Fruit fly (Drosophila melanogaster) whole organism, adult: ENCODE results near the gene Scox.

Experiments used
- CG11617 ChIP-seq: fragments of 200-800 bp; sonication (Bioruptor generic); optimal IDR thresholded peaks from 2 replicates; lab custom pipeline; 2017; ENCODE audit warnings: mild to moderate bottlenecking, missing biosample characterization, missing genetic modification reagents, missing genetic modification characterization
- CG14711 ChIP-seq: fragments of 200-800 bp; sonication (Bioruptor generic); optimal IDR thresholded peaks from 2 replicates; lab custom pipeline; 2018; ENCODE audit warnings: missing biosample characterization, mild to moderate bottlenecking, missing genetic modification characterization, moderate library complexity
- CG1620 ChIP-seq: fragments of 200-800 bp; sonication (Bioruptor generic); optimal IDR thresholded peaks from 2 replicates; lab custom pipeline; 2016; ENCODE audit warnings: missing biosample characterization, missing genetic modification characterization
- CG33017 ChIP-seq: fragments of 200-800 bp; sonication (Bioruptor generic); optimal IDR thresholded peaks from 2 replicates; lab custom pipeline; 2018; ENCODE audit warnings: missing biosample characterization, mild to moderate bottlenecking, missing genetic modification characterization, moderate library complexity
- CG7045 ChIP-seq: fragments of 200-800 bp; sonication (Bioruptor generic); optimal IDR thresholded peaks from 2 replicates; lab custom pipeline; 2017; ENCODE audit warnings: missing biosample characterization, mild to moderate bottlenecking, missing genetic modification characterization
- CG7101 ChIP-seq: fragments of 200-800 bp; sonication (Bioruptor generic); optimal IDR thresholded peaks from 2 replicates; lab custom pipeline; 2018; ENCODE audit warnings: missing biosample characterization, mild to moderate bottlenecking, missing genetic modification characterization, moderate library complexity
- Clk ChIP-seq: fragments of 200-800 bp; sonication (Bioruptor generic); optimal IDR thresholded peaks from 2 replicates; lab custom pipeline; 2017; ENCODE audit warnings: missing biosample characterization, missing genetic modification characterization
- Mnt ChIP-seq: fragments of 200-800 bp; sonication (Bioruptor generic); optimal IDR thresholded peaks from 2 replicates; lab custom pipeline; 2016; ENCODE audit warnings: missing biosample characterization, mild to moderate bottlenecking, missing genetic modification characterization
- cnc ChIP-seq, 2 experiments: fragments of >200 bp; optimal IDR thresholded peaks; 2 replicates each; lab custom pipeline; 2017
- kay ChIP-seq: fragments of 200-800 bp; sonication (Bioruptor generic); peaks from one replicate; lab custom pipeline; 2016; ENCODE audit warnings: missing biosample characterization, missing genetic modification characterization, borderline replicate concordance
- pad ChIP-seq: fragments of 200-800 bp; sonication (Bioruptor generic); optimal IDR thresholded peaks from 3 replicates; lab custom pipeline; 2017; ENCODE audit warnings: missing biosample characterization, missing genetic modification characterization, mild to moderate bottlenecking, moderate library complexity, missing genetic modification reagents
- tj ChIP-seq: fragments of 200-800 bp; sonication (Bioruptor generic); optimal IDR thresholded peaks from 3 replicates; lab custom pipeline; 2017; ENCODE audit warnings: missing biosample characterization, mild to moderate bottlenecking, missing genetic modification characterization, moderate library complexity
- toe ChIP-seq: fragments of 200-800 bp; sonication (Bioruptor generic); optimal IDR thresholded peaks from 2 replicates; lab custom pipeline; 2016; ENCODE audit warnings: missing biosample characterization, missing genetic modification characterization

- TF ChIP-seq CG1620 (GFP tag; lab: Kevin White, UChicago), result peak; percentile 34
- no peak for TF ChIP-seq cnc (optimal IDR thresholded peaks at IDR 0.05; lab: Kevin White, UChicago)
- TF ChIP-seq pad (GFP tag; lab: Kevin White, UChicago), result peak; percentile 18
- peak; percentile 80 for TF ChIP-seq toe (GFP tag; lab: Kevin White, UChicago)
- peak; percentile 92 for TF ChIP-seq CG7101 (tag; lab: Kevin White, UChicago)
- TF ChIP-seq Clk, result peak; percentile 56
- peak; percentile 65 for TF ChIP-seq Mnt (GFP tag; lab: Kevin White, UChicago)
- peak; percentile 95 for TF ChIP-seq CG33017
- TF ChIP-seq CG11617 (GFP tag; lab: Kevin White, UChicago), result peak; percentile 86
- TF ChIP-seq CG14711 (tag; lab: Kevin White, UChicago), result peak; percentile 76
- TF ChIP-seq kay (GFP tag; lab: Kevin White, UChicago), result peak; percentile 95
- TF ChIP-seq tj, result peak; percentile 18
- peak; percentile 72 for TF ChIP-seq CG7045 (GFP tag; lab: Kevin White, UChicago)
Observed at dm6 chr2L:5000287-5000871, 31.6 kb upstream of the Scox start.
